Fruit fly (Drosophila melanogaster) whole organism, embryonic: ENCODE measurements around the gene pigs.
A peak's percentile ranks its signal among the peaks of the same experiment; 100 is the strongest.

Experiments used
- Asciz ChIP-seq: fragments of 200-800 bp; sonication (Bioruptor generic); optimal IDR thresholded peaks from 2 replicates; lab custom pipeline; 2017; ENCODE audit warnings: missing biosample characterization, mild to moderate bottlenecking, missing genetic modification characterization, missing genetic modification reagents
- CG11695 ChIP-seq: fragments of 200-800 bp; sonication (Bioruptor generic); IDR thresholded peaks from 3 replicates; pipeline ENCODE4 v1.3.6; 2022; ENCODE audit warnings: missing biosample characterization, missing genetic modification characterization
- CG11696 ChIP-seq: fragments of 200-800 bp; sonication (Bioruptor generic); IDR thresholded peaks from 2 replicates; pipeline ENCODE4 v1.3.6; 2022; ENCODE audit warnings: missing biosample characterization, missing genetic modification characterization
- CG12071 ChIP-seq: fragments of 200-800 bp; sonication (Bioruptor generic); optimal IDR thresholded peaks from 3 replicates; lab custom pipeline; 2018; ENCODE audit warnings: missing biosample characterization, mild to moderate bottlenecking, missing genetic modification characterization
- CG14441 ChIP-seq: fragments of 200-800 bp; sonication (Bioruptor generic); IDR thresholded peaks from 2 replicates; pipeline ENCODE4 v1.3.6; 2022; ENCODE audit warnings: missing biosample characterization, missing genetic modification characterization
- CG14667 ChIP-seq: fragments of 200-800 bp; sonication (Bioruptor generic); IDR thresholded peaks from 2 replicates; pipeline ENCODE4 v1.3.6; 2022; ENCODE audit warnings: missing biosample characterization, missing genetic modification characterization
- CG1529 ChIP-seq: fragments of 200-800 bp; sonication (Bioruptor generic); optimal IDR thresholded peaks from 3 replicates; lab custom pipeline; 2018; ENCODE audit warnings: missing biosample characterization, missing genetic modification characterization
- CG1603 ChIP-seq: fragments of 200-800 bp; sonication (Bioruptor generic); optimal IDR thresholded peaks from 2 replicates; lab custom pipeline; 2019; ENCODE audit warnings: missing biosample characterization, mild to moderate bottlenecking, missing genetic modification characterization, moderate library complexity
- CG17328 ChIP-seq: fragments of 200-800 bp; sonication (Bioruptor generic); IDR thresholded peaks from 2 replicates; pipeline ENCODE4 v1.3.6; 2022; ENCODE audit warnings: missing biosample characterization, missing genetic modification characterization
- CG2875 ChIP-seq: fragments of 200-800 bp; sonication (Bioruptor generic); optimal IDR thresholded peaks from 2 replicates; lab custom pipeline; 2017; ENCODE audit warnings: missing biosample characterization, mild to moderate bottlenecking, missing genetic modification characterization, missing genetic modification reagents
- CG4282 ChIP-seq: fragments of 200-800 bp; sonication (Bioruptor generic); optimal IDR thresholded peaks from 2 replicates; lab custom pipeline; 2016; ENCODE audit warnings: missing biosample characterization, missing genetic modification characterization
- CG4360 ChIP-seq: fragments of 200-800 bp; sonication (Bioruptor generic); IDR thresholded peaks from 2 replicates; pipeline ENCODE4 v1.3.6; 2022; ENCODE audit warnings: missing biosample characterization, missing genetic modification characterization
- CG7745 ChIP-seq: fragments of 200-800 bp; sonication (Bioruptor generic); optimal IDR thresholded peaks from 2 replicates; lab custom pipeline; 2018; ENCODE audit warnings: missing biosample characterization, mild to moderate bottlenecking, missing genetic modification characterization, moderate library complexity
- Dll ChIP-seq: fragments of 200-800 bp; sonication (Bioruptor generic); IDR thresholded peaks from 4 replicates; pipeline ENCODE4 v1.3.6; 2022; ENCODE audit warnings: missing biosample characterization, missing genetic modification characterization; ENCODE audit not compliant: partially characterized antibody
- HHEX ChIP-seq: fragments of 200-800 bp; sonication (Bioruptor generic); optimal IDR thresholded peaks from 3 replicates; lab custom pipeline; 2017; ENCODE audit warnings: missing biosample characterization, mild to moderate bottlenecking, missing genetic modification characterization, missing genetic modification reagents
- Med ChIP-seq: fragments of 200-800 bp; sonication (Bioruptor generic); peaks from one replicate; lab custom pipeline; 2016; ENCODE audit warnings: missing biosample characterization, missing genetic modification characterization, mild to moderate bottlenecking, inconsistent platforms, moderate library complexity
- Ptx1 ChIP-seq: fragments of 200-800 bp; sonication (Bioruptor generic); IDR thresholded peaks from 2 replicates; pipeline ENCODE4 v1.3.6; 2022; ENCODE audit warnings: missing biosample characterization, missing genetic modification characterization
- Spps ChIP-seq: fragments of 200-800 bp; sonication (Bioruptor generic); optimal IDR thresholded peaks from 2 replicates; lab custom pipeline; 2018; ENCODE audit warnings: missing biosample characterization, mild to moderate bottlenecking, missing genetic modification characterization
- Xrp1 ChIP-seq: fragments of 200-800 bp; sonication (Bioruptor generic); IDR thresholded peaks from 2 replicates; pipeline ENCODE4 v1.3.6; 2022; ENCODE audit warnings: missing biosample characterization, missing genetic modification characterization
- amos ChIP-seq: fragments of 200-800 bp; sonication (Bioruptor generic); IDR thresholded peaks from 2 replicates; pipeline ENCODE4 v1.3.6; 2022; ENCODE audit warnings: missing biosample characterization, missing genetic modification characterization; ENCODE audit not compliant: partially characterized antibody
- bcd ChIP-seq: fragments of 200-800 bp; sonication (Bioruptor generic); optimal IDR thresholded peaks from 2 replicates; lab custom pipeline; 2017; ENCODE audit warnings: missing biosample characterization, mild to moderate bottlenecking, missing genetic modification characterization
- bsh ChIP-seq, 2 experiments: fragments of 200-800 bp; sonication (Bioruptor generic); optimal IDR thresholded peaks; 2 replicates each; lab custom pipeline; 2017 to 2018; ENCODE audit warnings: mild to moderate bottlenecking in 2 of 2, missing biosample characterization in 2 of 2, missing genetic modification characterization in 2 of 2, moderate library complexity in 1 of 2
- dpn ChIP-seq, 2 experiments: fragments of 200-800 bp; sonication (Bioruptor generic); optimal IDR thresholded peaks; 3 replicates each; lab custom pipeline; 2016; ENCODE audit warnings: missing biosample characterization in 2 of 2, missing genetic modification characterization in 2 of 2
- dysf ChIP-seq: fragments of 200-800 bp; sonication (Bioruptor generic); IDR thresholded peaks from 3 replicates; pipeline ENCODE4 v1.3.6; 2022; ENCODE audit warnings: missing biosample characterization, missing genetic modification characterization
- eve ChIP-seq, 2 experiments: fragments of >200 bp; optimal IDR thresholded peaks; 2 replicates each; lab custom pipeline; 2017; ENCODE audit warnings: missing biosample characterization in 2 of 2, missing genetic modification characterization in 2 of 2
- gce ChIP-seq: fragments of 200-800 bp; sonication (Bioruptor generic); IDR thresholded peaks from 3 replicates; pipeline ENCODE4 v1.3.6; 2022; ENCODE audit warnings: missing biosample characterization, missing genetic modification characterization
- gem ChIP-seq: fragments of 200-800 bp; sonication (Bioruptor generic); optimal IDR thresholded peaks from 2 replicates; lab custom pipeline; 2019; ENCODE audit warnings: missing biosample characterization, mild to moderate bottlenecking, missing genetic modification characterization, moderate library complexity
- insv ChIP-seq, 2 experiments: fragments of 200-800 bp; sonication (Bioruptor generic); optimal IDR thresholded peaks; 3 replicates each; lab custom pipeline; 2016 to 2018; ENCODE audit warnings: missing biosample characterization in 2 of 2, missing genetic modification characterization in 2 of 2
- pan ChIP-seq, 4 experiments: fragments of >200 bp in 3 of 4; fragments of 200-800 bp in 1 of 4; sonication (Bioruptor generic) in 1 of 4; optimal IDR thresholded peaks in 3 of 4; IDR thresholded peaks in 1 of 4; 2 replicates each; pipeline versions ENCODE4 v1.3.6 to Lab custom; 2017 to 2022; ENCODE audit warnings: missing biosample characterization in 2 of 4, missing genetic modification characterization in 2 of 4, mixed read lengths in 1 of 4
- pita ChIP-seq: fragments of 200-800 bp; sonication (Bioruptor generic); optimal IDR thresholded peaks from 2 replicates; lab custom pipeline; 2017; ENCODE audit warnings: missing biosample characterization, mild to moderate bottlenecking, missing genetic modification characterization
- prd ChIP-seq, 3 experiments: fragments of >200 bp in 2 of 3; fragments of 200-800 bp in 1 of 3; sonication (Bioruptor generic) in 1 of 3; optimal IDR thresholded peaks in 2 of 3; IDR thresholded peaks in 1 of 3; 2 replicates in 2 of 3; 3 replicates in 1 of 3; pipeline versions ENCODE4 v1.3.6 to Lab custom; 2017 to 2022; ENCODE audit warnings: missing biosample characterization in 1 of 3, missing genetic modification characterization in 1 of 3
- scrt ChIP-seq: fragments of 200-800 bp; sonication (Bioruptor generic); optimal IDR thresholded peaks from 2 replicates; lab custom pipeline; 2018; ENCODE audit warnings: missing biosample characterization, mild to moderate bottlenecking, missing genetic modification characterization, moderate library complexity
- slbo ChIP-seq: fragments of 200-800 bp; sonication (Bioruptor generic); IDR thresholded peaks from 2 replicates; pipeline ENCODE4 v1.3.6; 2022; ENCODE audit warnings: missing biosample characterization, missing genetic modification characterization
- stc ChIP-seq: fragments of 200-800 bp; sonication (Bioruptor generic); IDR thresholded peaks from 2 replicates; pipeline ENCODE4 v1.3.6; 2022; ENCODE audit warnings: missing biosample characterization, missing genetic modification characterization
- tin ChIP-seq: fragments of 200-800 bp; sonication (Bioruptor generic); optimal IDR thresholded peaks from 3 replicates; lab custom pipeline; 2016; ENCODE audit warnings: missing biosample characterization, missing genetic modification characterization
- trem ChIP-seq: fragments of 200-800 bp; optimal IDR thresholded peaks from 3 replicates; lab custom pipeline; 2019; ENCODE audit warnings: missing biosample characterization, mild to moderate bottlenecking, missing genetic modification characterization, moderate library complexity
- vvl ChIP-seq: fragments of 200-800 bp; sonication (Bioruptor generic); IDR thresholded peaks from 2 replicates; pipeline ENCODE4 v1.3.6; 2022; ENCODE audit warnings: missing biosample characterization, missing genetic modification characterization
- zfh1 ChIP-seq: fragments of 200-800 bp; sonication (Bioruptor generic); IDR thresholded peaks from 3 replicates; pipeline ENCODE4 v1.3.6; 2022; ENCODE audit warnings: missing biosample characterization, missing genetic modification characterization

Gene pigs

DNA sequence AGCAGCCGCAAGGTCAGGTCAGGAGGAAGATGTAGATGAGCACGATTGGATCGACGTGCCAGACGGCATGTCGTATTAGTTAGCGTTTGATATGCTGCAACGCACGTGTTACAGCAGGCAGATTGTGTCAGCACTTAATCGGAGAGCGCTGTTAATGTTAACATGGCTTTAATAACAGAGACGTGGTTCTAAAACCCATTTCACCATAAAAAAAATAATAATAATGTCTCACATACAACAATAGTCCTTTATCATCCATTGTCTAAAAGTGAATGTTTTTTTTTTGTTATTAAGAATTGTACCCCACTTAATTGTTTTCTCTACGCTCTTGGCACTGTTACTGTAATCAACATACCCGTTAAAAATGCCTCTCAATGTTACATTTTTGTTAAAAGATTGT lies 629 bp upstream of the pigs start (continued):
- TF ChIP-seq gce (peak; percentile 97), insv (GFP tag; optimal IDR thresholded peaks at IDR 0.05; lab: Kevin White, UChicago) (no peak)

dm6 chrX:6601144-6601543 lies 1.3 kb downstream of the pigs start:
- TF ChIP-seq Med (GFP tag; lab: Kevin White, UChicago) (peak; percentile 70), bcd (GFP tag; lab: Kevin White, UChicago) (peak; percentile 1), dysf (0 out of 3 replicates have a peak, but pooled peaks have one; percentile 21), CG1529 (peak; percentile 2), Dll (GFP tag; lab: Robert Waterston, UW) (no peak), CG2875 (no peak), eve (GFP tag; optimal IDR thresholded peaks at IDR 0.05; lab: Kevin White, UChicago) (no peak), CG17328 (GFP tag; lab: Robert Waterston, UW) (0 out of 2 replicates have a peak, but pooled peaks have one; percentile 27), CG11696 (GFP tag; lab: Robert Waterston, UW) (peak; percentile 80), trem (tag; lab: Kevin White, UChicago) (no peak), CG14667 (no peak), pan (optimal IDR thresholded peaks at IDR 0.05; lab: Kevin White, UChicago) (no peak), pan (GFP tag; optimal IDR thresholded peaks at IDR 0.05 in 1 of 2, IDR thresholded peaks at IDR 0.05 in 1 of 2) (peak in 1 of 2 experiments; percentile 40), CG4282 (GFP tag; lab: Kevin White, UChicago) (no peak), CG12071 (GFP tag; lab: Kevin White, UChicago) (no peak), slbo (0 out of 2 replicates have a peak, but pooled peaks have one; percentile 23), gem (tag; lab: Kevin White, UChicago) (peak; percentile 24), bsh (GFP tag; optimal IDR thresholded peaks at IDR 0.05; lab: Kevin White, UChicago) (peak in 1 of 2 experiments; percentile 27), prd (optimal IDR thresholded peaks at IDR 0.05; lab: Kevin White, UChicago) (no peak), prd (GFP tag; IDR thresholded peaks at IDR 0.05; lab: Robert Waterston, UW) (peak; percentile 53; the same call in 1 of the 3 replicates), Xrp1 (GFP tag; lab: Robert Waterston, UW) (peak; percentile 52; the same call in 1 of the 2 replicates), CG1603 (tag; lab: Kevin White, UChicago) (peak; percentile 36), Spps (no peak), CG7745 (tag; lab: Kevin White, UChicago) (no peak), Asciz (GFP tag; lab: Kevin White, UChicago) (no peak), CG14441 (GFP tag; lab: Robert Waterston, UW) (peak; percentile 40; the same call in 1 of the 2 replicates), dpn (GFP tag; optimal IDR thresholded peaks at IDR 0.05; lab: Kevin White, UChicago) (peak in 1 of 2 experiments; percentile 7), CG4360 (GFP tag; lab: Robert Waterston, UW) (peak; percentile 78), pita (GFP tag; lab: Kevin White, UChicago) (no peak), zfh1 (GFP tag; lab: Robert Waterston, UW) (0 out of 3 replicates have a peak, but pooled peaks have one; percentile 36), amos (no peak), CG11695 (GFP tag; lab: Robert Waterston, UW) (peak; percentile 56), Ptx1 (GFP tag; lab: Robert Waterston, UW) (peak; percentile 10; the same call in 1 of the 2 replicates), stc (GFP tag; lab: Robert Waterston, UW) (0 out of 2 replicates have a peak, but pooled peaks have one; percentile 17), scrt (GFP tag; lab: Kevin White, UChicago) (peak; percentile 66), HHEX (GFP tag; lab: Kevin White, UChicago) (no peak), vvl (GFP tag; lab: Robert Waterston, UW) (0 out of 2 replicates have a peak, but pooled peaks have one; percentile 36), tin (peak; percentile 3)
